Fruit fly (Drosophila melanogaster): Measurements from ENCODE around the gene Sfp24Bb.

The Sfp24Bb gene

DNA sequence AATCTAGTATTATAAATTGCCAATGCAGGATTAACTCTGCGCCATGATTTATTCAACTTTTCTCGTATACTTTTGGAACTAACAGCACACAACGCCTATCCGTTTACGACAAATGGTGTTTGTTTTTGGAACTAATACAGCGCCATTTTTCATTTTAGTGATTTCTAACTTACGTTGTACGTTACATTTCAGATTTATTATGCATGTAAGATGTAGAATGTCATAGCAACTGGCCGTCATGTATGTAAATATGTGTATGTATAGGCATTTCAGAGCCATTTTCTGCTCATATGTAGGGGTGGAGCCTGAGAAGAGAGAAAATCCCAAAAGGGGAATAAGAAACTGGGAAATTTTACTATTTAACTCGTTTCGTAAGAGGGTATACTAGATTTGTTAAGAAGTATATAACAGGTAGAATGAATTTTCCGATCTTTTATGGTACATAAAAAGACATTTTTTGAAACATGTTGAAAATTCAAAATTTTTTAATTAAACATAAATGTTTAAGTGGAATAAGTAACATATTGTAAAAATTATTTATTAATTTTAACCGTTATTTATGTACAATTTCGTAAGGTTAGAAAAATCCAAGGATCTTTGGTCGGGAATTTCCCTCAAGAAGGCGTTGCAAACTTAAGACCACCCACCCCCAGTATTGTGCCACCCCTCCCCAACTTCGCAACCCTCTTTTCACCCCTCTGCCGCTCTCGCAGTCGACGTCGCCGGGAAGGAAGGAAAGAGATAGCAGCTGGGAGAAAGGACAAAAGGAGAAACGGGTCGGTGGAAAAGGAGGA, 12.0 kb downstream of the Sfp24Bb start (continued):
- TF ChIP-seq tio (GFP tag; optimal IDR thresholded peaks at IDR 0.05) (no peak), CG5180 (GFP tag; optimal IDR thresholded peaks at IDR 0.05) (no peak), Oaz (GFP tag; IDR thresholded peaks at IDR 0.05) (no peak), CG5245 (GFP tag; optimal IDR thresholded peaks at IDR 0.05) (peak; percentile 74), exex (tag; optimal IDR thresholded peaks at IDR 0.05) (no peak), CG14050 (GFP tag; IDR thresholded peaks at IDR 0.05) (no peak), h (optimal IDR thresholded peaks at IDR 0.05) (no peak), jing (GFP tag; optimal IDR thresholded peaks at IDR 0.05) (no peak), Dref (GFP tag; IDR thresholded peaks at IDR 0.05) (no peak), Elba2 (GFP tag; optimal IDR thresholded peaks at IDR 0.05) (peak; percentile 34), cwo (GFP tag; optimal IDR thresholded peaks at IDR 0.05) (no peak), cad (GFP tag; optimal IDR thresholded peaks at IDR 0.05) (no peak), nau (GFP tag; optimal IDR thresholded peaks at IDR 0.05) (no peak), maf-S (GFP tag; optimal IDR thresholded peaks at IDR 0.05) (no peak), CG10654 (GFP tag; optimal IDR thresholded peaks at IDR 0.05) (peak; percentile 55), Tbp (GFP tag; optimal IDR thresholded peaks at IDR 0.05) (no peak), Dip3 (GFP tag; optimal IDR thresholded peaks at IDR 0.05) (peak; percentile 26), klu (GFP tag; IDR thresholded peaks at IDR 0.05) (no peak), CG8388 (GFP tag; optimal IDR thresholded peaks at IDR 0.05) (peak; percentile 2), CG14014 (GFP tag; IDR thresholded peaks at IDR 0.05) (0 out of 2 replicates have a peak, but pooled peaks have one; percentile 35), Rx (GFP tag; IDR thresholded peaks at IDR 0.05) (0 out of 2 replicates have a peak, but pooled peaks have one; percentile 23), CG43689 (GFP tag; IDR thresholded peaks at IDR 0.05) (no peak), CG10274 (GFP tag; optimal IDR thresholded peaks at IDR 0.05) (no peak), luna (GFP tag; optimal IDR thresholded peaks at IDR 0.05) (no peak), HmgD (GFP tag; optimal IDR thresholded peaks at IDR 0.05) (peak; percentile 75), CG32532 (GFP tag; IDR thresholded peaks at IDR 0.05) (peak; percentile 83), CG11695 (GFP tag; IDR thresholded peaks at IDR 0.05) (peak; percentile 60; the same call in 1 of the 3 replicates), cas (GFP tag; IDR thresholded peaks at IDR 0.05) (no peak), HHEX (GFP tag; optimal IDR thresholded peaks at IDR 0.05) (no peak), pum (GFP tag; optimal IDR thresholded peaks at IDR 0.05) (peak; percentile 73), Adf1 (GFP tag; IDR thresholded peaks at IDR 0.05) (peak; percentile 90), CG30020 (tag; optimal IDR thresholded peaks at IDR 0.05) (no peak), CG11560 (tag; IDR thresholded peaks at IDR 0.05) (no peak), CrebB (tag; optimal IDR thresholded peaks at IDR 0.05) (no peak), sob (GFP tag; IDR thresholded peaks at IDR 0.05) (peak; percentile 74), CG9727 (GFP tag; optimal IDR thresholded peaks at IDR 0.05) (peak; percentile 16), CG8765 (GFP tag; IDR thresholded peaks at IDR 0.05) (no peak), CG17829 (tag; optimal IDR thresholded peaks at IDR 0.05) (peak; percentile 81), fd96Cb (tag; optimal IDR thresholded peaks at IDR 0.05) (no peak), phol (tag; optimal IDR thresholded peaks at IDR 0.05) (peak; percentile 83), zf30C (GFP tag; optimal IDR thresholded peaks at IDR 0.05) (no peak), Bgb (GFP tag; IDR thresholded peaks at IDR 0.05; ENCODE audit: partially characterized antibody) (peak; percentile 89), CG4820 (GFP tag; optimal IDR thresholded peaks at IDR 0.05) (peak; percentile 51), ind (GFP tag; optimal IDR thresholded peaks at IDR 0.05) (peak; percentile 61), CG10565 (GFP tag; optimal IDR thresholded peaks at IDR 0.05) (no peak), CG13424 (tag; optimal IDR thresholded peaks at IDR 0.05) (peak; percentile 12), CG42726 (GFP tag; IDR thresholded peaks at IDR 0.05; ENCODE audit: partially characterized antibody) (peak; percentile 90), wek (GFP tag; optimal IDR thresholded peaks at IDR 0.05) (peak; percentile 38), Deaf1 (tag; optimal IDR thresholded peaks at IDR 0.05) (peak; percentile 5), gsb (GFP tag; IDR thresholded peaks at IDR 0.05) (no peak)

Data from whole organism, embryonic.